Worm (Caenorhabditis elegans) whole organism, mixed stage, embryonic: ENCODE data around the gene golg-4.

Experiments
- blmp-1 ChIP-seq: fragments of 150-350 bp; optimal IDR thresholded peaks from 2 replicates; lab custom pipeline; 2014; ENCODE audit warnings: missing biosample characterization, missing genetic modification characterization
- ces-1 ChIP-seq: fragments of 150-350 bp; optimal IDR thresholded peaks from 2 replicates; lab custom pipeline; 2014; ENCODE audit warnings: missing biosample characterization, missing genetic modification reagents, missing genetic modification characterization
- elt-1 ChIP-seq: sonication (generic microtip); optimal IDR thresholded peaks from 2 replicates; lab custom pipeline; 2017; ENCODE audit warnings: missing genetic modification characterization, mild to moderate bottlenecking, missing compliant biosample characterization, antibody characterized with exemption, moderate library complexity, borderline replicate concordance; ENCODE audit not compliant: insufficient read depth
- lin-32 ChIP-seq: fragments of 200-800 bp; sonication (Bioruptor generic); optimal IDR thresholded peaks from 2 replicates; lab custom pipeline; 2018; ENCODE audit warnings: mild to moderate bottlenecking, missing genetic modification characterization, missing compliant biosample characterization
- lsy-2 ChIP-seq: fragments of 150-350 bp; optimal IDR thresholded peaks from 2 replicates; lab custom pipeline; 2014; ENCODE audit warnings: missing biosample characterization, missing genetic modification characterization
- mab-5 ChIP-seq: fragments of 150-350 bp; optimal IDR thresholded peaks from 2 replicates; lab custom pipeline; 2014; ENCODE audit warnings: missing biosample characterization, missing genetic modification characterization
- mep-1 ChIP-seq: fragments of 150-350 bp; optimal IDR thresholded peaks from 2 replicates; lab custom pipeline; 2017; ENCODE audit warnings: missing biosample characterization, missing genetic modification reagents, missing genetic modification characterization, inconsistent platforms
- pha-4 ChIP-seq: fragments of 150-350 bp; optimal IDR thresholded peaks from 2 replicates; lab custom pipeline; 2018; ENCODE audit warnings: missing biosample characterization, missing genetic modification reagents, missing genetic modification characterization
- sem-2 ChIP-seq: fragments of 200-800 bp; sonication (Bioruptor generic); optimal IDR thresholded peaks from 2 replicates; lab custom pipeline; 2018; ENCODE audit warnings: mild to moderate bottlenecking, missing genetic modification characterization, missing compliant biosample characterization
- sptf-1 ChIP-seq: sonication (generic microtip); optimal IDR thresholded peaks from 2 replicates; lab custom pipeline; 2017; ENCODE audit warnings: mild to moderate bottlenecking, missing genetic modification characterization, moderate library complexity, missing compliant biosample characterization
- unc-39 ChIP-seq: fragments of 150-350 bp; optimal IDR thresholded peaks from 2 replicates; lab custom pipeline; 2014; ENCODE audit warnings: missing biosample characterization, missing genetic modification characterization
- unc-62 ChIP-seq: fragments of 150-350 bp; optimal IDR thresholded peaks from 2 replicates; lab custom pipeline; 2014; ENCODE audit warnings: missing biosample characterization, missing genetic modification reagents, missing genetic modification characterization

ce11 chrIII:3397678-3398077, 7.7 kb upstream of the golg-4 start, which contains the start of gene clpf-1:
- TF ChIP-seq elt-1 (tag; lab: Kevin White, UChicago): no peak
- no peak for TF ChIP-seq lin-32 (GFP tag; lab: Kevin White, UChicago)
- no peak for TF ChIP-seq lsy-2 (tag; lab: Kevin White, UChicago)
- TF ChIP-seq sem-2 (GFP tag; lab: Kevin White, UChicago): no peak
- no peak for TF ChIP-seq unc-39 (tag; lab: Kevin White, UChicago)
- TF ChIP-seq ces-1 (GFP tag; lab: Kevin White, UChicago): no peak
- TF ChIP-seq sptf-1 (tag; lab: Kevin White, UChicago): no peak
- no peak for TF ChIP-seq pha-4 (tag; lab: Kevin White, UChicago)
- TF ChIP-seq unc-62 (GFP tag; lab: Kevin White, UChicago): no peak
- TF ChIP-seq mep-1 (tag; lab: Kevin White, UChicago): no peak
- no peak for TF ChIP-seq mab-5 (tag; lab: Kevin White, UChicago)
- TF ChIP-seq blmp-1 (tag; lab: Kevin White, UChicago): no peak
